Worm (Caenorhabditis elegans): Measurements from ENCODE around the gene srd-63.

srd-63 gene

ce11 chrV:16376430-16376948, 17.1 kb downstream of the srd-63 start:
- TF ChIP-seq F13H6.1 (tag; optimal IDR thresholded peaks at IDR 0.05) (no peak), fkh-10 (GFP tag; optimal IDR thresholded peaks at IDR 0.05) (no peak), zip-5 (tag; optimal IDR thresholded peaks at IDR 0.05) (no peak), ceh-9 (tag; optimal IDR thresholded peaks at IDR 0.05) (no peak), pat-9 (tag; optimal IDR thresholded peaks at IDR 0.05) (no peak), pag-3 (tag; optimal IDR thresholded peaks at IDR 0.05; ENCODE audit: borderline replicate concordance) (no peak), nhr-11 (tag; optimal IDR thresholded peaks at IDR 0.05) (no peak), ama-1 (optimal IDR thresholded peaks at IDR 0.05) (no peak), pha-4 (tag; optimal IDR thresholded peaks at IDR 0.05) (no peak), gmeb-2 (tag; optimal IDR thresholded peaks at IDR 0.05) (no peak), ceh-19 (GFP tag; optimal IDR thresholded peaks at IDR 0.05) (no peak), nfya-1 (tag; optimal IDR thresholded peaks at IDR 0.05) (no peak), ceh-22 (tag; optimal IDR thresholded peaks at IDR 0.05) (no peak), unc-55 (GFP tag; optimal IDR thresholded peaks at IDR 0.05) (no peak), rnt-1 (tag; optimal IDR thresholded peaks at IDR 0.05) (no peak), unc-42 (tag; optimal IDR thresholded peaks at IDR 0.05) (no peak), ceh-24 (tag; optimal IDR thresholded peaks at IDR 0.05) (no peak), ceh-45 (GFP tag; IDR thresholded peaks at IDR 0.05) (no peak)

- TF ChIP-seq pros-1 (tag; optimal IDR thresholded peaks at IDR 0.05) = no peak
- no peak for TF ChIP-seq ceh-24 (tag; optimal IDR thresholded peaks at IDR 0.05)
- TF ChIP-seq lim-6 (tag; optimal IDR thresholded peaks at IDR 0.05) = no peak
- no peak for TF ChIP-seq ceh-34 (tag; optimal IDR thresholded peaks at IDR 0.05)
- TF ChIP-seq che-1 (tag; optimal IDR thresholded peaks at IDR 0.05) = no peak
- no peak for TF ChIP-seq K02D7.2 (tag; optimal IDR thresholded peaks at IDR 0.05)
- no peak for TF ChIP-seq ceh-30 (tag; optimal IDR thresholded peaks at IDR 0.05)
- TF ChIP-seq ceh-14 (tag; optimal IDR thresholded peaks at IDR 0.05) = no peak
- no peak for TF ChIP-seq elt-2 (tag; optimal IDR thresholded peaks at IDR 0.05)
- no peak for TF ChIP-seq ahr-1 (tag; optimal IDR thresholded peaks at IDR 0.05)
- no peak for TF ChIP-seq pat-9 (tag; optimal IDR thresholded peaks at IDR 0.05)
- TF ChIP-seq F13H6.1 (tag; optimal IDR thresholded peaks at IDR 0.05) = no peak
- no peak for TF ChIP-seq elt-4 (tag; optimal IDR thresholded peaks at IDR 0.05)
- TF ChIP-seq lin-11 (tag; optimal IDR thresholded peaks at IDR 0.05) = no peak
- no peak for TF ChIP-seq hlh-8 (tag; optimal IDR thresholded peaks at IDR 0.05)
- no peak for TF ChIP-seq pqm-1 (tag; optimal IDR thresholded peaks at IDR 0.05)
Measured at ce11 chrV:16374676-16375075, 19.0 kb downstream of the srd-63 start, which contains the start of gene srv-34. Gene srv-34 (minus strand): TSS chrV:16374776.

- peak; percentile 71 for TF ChIP-seq ceh-6 (GFP tag; optimal IDR thresholded peaks at IDR 0.05)
- TF ChIP-seq nfya-1 (tag; optimal IDR thresholded peaks at IDR 0.05) = peak; percentile 25
- peak; percentile 61 for TF ChIP-seq elt-2 (tag; optimal IDR thresholded peaks at IDR 0.05)
- no peak for TF ChIP-seq dmd-4 (tag; optimal IDR thresholded peaks at IDR 0.05; ENCODE audit: borderline replicate concordance)
- peak; percentile 47 for TF ChIP-seq sox-4 (tag; optimal IDR thresholded peaks at IDR 0.05)
- peak; percentile 54; the same call in 1 of the 2 replicates for TF ChIP-seq ceh-45 (GFP tag; IDR thresholded peaks at IDR 0.05)
- TF ChIP-seq che-1 (tag; optimal IDR thresholded peaks at IDR 0.05) = peak; percentile 64
- peak; percentile 45 for TF ChIP-seq pqm-1 (tag; optimal IDR thresholded peaks at IDR 0.05)
- peak; percentile 73 for TF ChIP-seq hlh-6 (tag; optimal IDR thresholded peaks at IDR 0.05)
- TF ChIP-seq rnt-1 (tag; optimal IDR thresholded peaks at IDR 0.05) = peak; percentile 61
- peak; percentile 58 for TF ChIP-seq C08G9.2 (tag; optimal IDR thresholded peaks at IDR 0.05)
- TF ChIP-seq ets-4 (tag; optimal IDR thresholded peaks at IDR 0.05) = no peak
- TF ChIP-seq ceh-30 (tag; optimal IDR thresholded peaks at IDR 0.05) = no peak
- peak; percentile 54 for TF ChIP-seq madf-2 (tag; optimal IDR thresholded peaks at IDR 0.05)
- peak; percentile 34 for TF ChIP-seq hlh-15 (tag; optimal IDR thresholded peaks at IDR 0.05)
- TF ChIP-seq ceh-9 (tag; optimal IDR thresholded peaks at IDR 0.05) = peak; percentile 12
- TF ChIP-seq pax-1 (tag; optimal IDR thresholded peaks at IDR 0.05) = no peak
- no peak for TF ChIP-seq ahr-1 (tag; optimal IDR thresholded peaks at IDR 0.05)
- TF ChIP-seq sdc-2 (tag; optimal IDR thresholded peaks at IDR 0.05) = peak; percentile 58
- no peak for TF ChIP-seq ceh-24 (tag; optimal IDR thresholded peaks at IDR 0.05)
- peak; percentile 48 for TF ChIP-seq dve-1 (tag; optimal IDR thresholded peaks at IDR 0.05)
- TF ChIP-seq pros-1 (tag; optimal IDR thresholded peaks at IDR 0.05) = peak; percentile 72
- peak; percentile 21 for TF ChIP-seq pag-3 (tag; optimal IDR thresholded peaks at IDR 0.05; ENCODE audit: borderline replicate concordance)
- peak; percentile 41 for TF ChIP-seq unc-42 (tag; optimal IDR thresholded peaks at IDR 0.05)
- TF ChIP-seq elt-4 (tag; optimal IDR thresholded peaks at IDR 0.05) = peak; percentile 81
- peak; percentile 70 for TF ChIP-seq nhr-232 (tag; optimal IDR thresholded peaks at IDR 0.05)
- peak; percentile 47 for TF ChIP-seq ceh-31 (tag; optimal IDR thresholded peaks at IDR 0.05)
- peak; percentile 52 for TF ChIP-seq Y22D7AL.16 (tag; optimal IDR thresholded peaks at IDR 0.05)
- TF ChIP-seq hlh-8 (tag; optimal IDR thresholded peaks at IDR 0.05) = peak; percentile 44
- TF ChIP-seq K09A11.1 (tag; optimal IDR thresholded peaks at IDR 0.05; ENCODE audit: insufficient read depth) = no peak
- peak; percentile 26 for TF ChIP-seq ceh-2 (tag; optimal IDR thresholded peaks at IDR 0.05)
- TF ChIP-seq mec-3 (tag; optimal IDR thresholded peaks at IDR 0.05; ENCODE audit: borderline replicate concordance) = no peak
Measured at ce11 chrV:16370039-16370438, 23.6 kb downstream of the srd-63 start.
